Fruit fly (Drosophila melanogaster) whole organism, adult: ENCODE measurements around the gene CG33170.

Experiments used
- CG11617 ChIP-seq: fragments of 200-800 bp; sonication (Bioruptor generic); optimal IDR thresholded peaks from 2 replicates; lab custom pipeline; 2017; ENCODE audit warnings: mild to moderate bottlenecking, missing biosample characterization, missing genetic modification reagents, missing genetic modification characterization
- kay ChIP-seq: fragments of 200-800 bp; sonication (Bioruptor generic); peaks from one replicate; lab custom pipeline; 2016; ENCODE audit warnings: missing biosample characterization, missing genetic modification characterization, borderline replicate concordance

dm6 chr3L:22884481-22884880 lies 20.1 kb downstream of the CG33170 start:
- TF ChIP-seq CG11617 (GFP tag; lab: Kevin White, UChicago) (no peak), kay (no peak)
